Worm (Caenorhabditis elegans): ENCODE measurements around the gene Y54G2A.19.

Y54G2A.19 gene

DNA sequence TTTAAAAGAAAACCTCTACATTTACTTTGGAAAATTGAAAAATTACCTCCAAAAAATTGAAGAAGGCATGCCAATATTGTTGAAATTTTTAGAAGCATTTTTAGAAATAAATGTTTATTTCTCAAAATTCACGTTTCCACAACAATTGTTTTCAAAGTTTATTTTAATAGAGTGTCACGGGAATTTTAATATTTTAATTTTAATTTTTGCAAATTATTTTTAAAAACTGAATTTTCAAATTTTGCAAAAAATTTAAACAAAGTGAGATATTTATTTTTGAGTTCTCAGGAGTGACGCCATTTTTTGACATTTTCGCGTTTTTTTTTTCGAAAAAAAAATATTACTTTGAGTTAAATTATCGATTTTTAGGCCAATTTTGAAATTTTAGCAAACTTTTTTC lies 41.4 kb downstream of the Y54G2A.19 start, which contains the start of gene Y54G2A.49:
Gene Y54G2A.49, minus strand, starts transcription at position 101 of the 400 bp plus-strand sequence.
- TF ChIP-seq tbx-11 (GFP tag; IDR thresholded peaks at IDR 0.05), result no peak
- TF ChIP-seq flt-1 (GFP tag; IDR thresholded peaks at IDR 0.05), result no peak

DNA sequence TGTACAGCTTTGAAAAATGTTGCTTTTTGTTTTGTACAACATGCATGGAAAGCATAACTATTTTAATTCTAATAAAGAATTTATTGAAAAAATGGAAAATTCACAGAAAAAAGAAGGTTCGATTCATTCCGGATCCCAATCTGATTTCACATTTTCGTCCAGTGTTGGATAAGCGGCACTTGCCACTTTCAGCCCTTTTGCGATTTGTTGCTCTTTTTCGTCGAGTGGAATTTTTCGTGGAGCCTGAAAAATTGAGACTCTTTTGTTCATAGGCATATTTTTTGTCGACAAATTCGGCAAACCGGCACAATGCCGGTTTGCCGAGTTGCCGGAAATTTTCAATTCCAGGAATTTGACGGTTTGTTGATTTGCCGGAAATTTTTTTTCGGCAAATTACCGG lies 42.9 kb downstream of the Y54G2A.19 start:
- no peak for TF ChIP-seq sea-1 (GFP tag; conservative IDR thresholded peaks at IDR 0.05)
- no peak for TF ChIP-seq hmbx-1 (tag; optimal IDR thresholded peaks at IDR 0.05)
- TF ChIP-seq B0310.2 (tag; optimal IDR thresholded peaks at IDR 0.05), result no peak

DNA sequence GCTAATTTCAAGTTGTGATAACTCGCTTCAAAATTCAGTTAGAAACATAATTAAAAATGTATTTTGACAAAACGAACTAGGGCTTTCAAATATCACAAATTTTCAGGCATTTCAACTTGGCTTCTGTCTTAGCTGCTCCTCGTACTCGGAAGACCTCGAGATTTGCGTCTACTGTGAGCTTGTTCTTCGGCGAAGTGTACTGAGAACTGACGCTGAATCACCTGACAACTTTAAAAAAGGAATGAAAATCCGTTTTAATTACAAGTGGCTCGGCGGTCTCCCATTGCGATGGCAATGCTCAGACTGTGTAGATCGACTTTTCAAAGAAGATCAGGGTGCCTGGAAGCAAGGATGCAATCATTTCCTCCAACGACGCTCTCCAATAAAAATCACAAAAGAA lies 43.9 kb downstream of the Y54G2A.19 start, which contains the start of gene clec-85:
Gene clec-85, plus strand, starts transcription at position 301 of the 400 bp plus-strand sequence.
- TF ChIP-seq B0310.2 (tag; optimal IDR thresholded peaks at IDR 0.05), result no peak
- no peak for TF ChIP-seq ceh-36 (tag; optimal IDR thresholded peaks at IDR 0.05)
- no peak for TF ChIP-seq scrt-1 (GFP tag; IDR thresholded peaks at IDR 0.05)
- TF ChIP-seq ets-7 (tag; optimal IDR thresholded peaks at IDR 0.05), result no peak
- no peak for TF ChIP-seq hmbx-1 (tag; optimal IDR thresholded peaks at IDR 0.05)
- TF ChIP-seq F13C5.2 (tag; optimal IDR thresholded peaks at IDR 0.05), result no peak
- no peak for TF ChIP-seq hmg-4 (GFP tag; optimal IDR thresholded peaks at IDR 0.05)
- TF ChIP-seq tbx-37 (GFP tag; conservative IDR thresholded peaks at IDR 0.05), result no peak
- no peak for TF ChIP-seq pes-1 (GFP tag; IDR thresholded peaks at IDR 0.05)
- TF ChIP-seq ama-1 (optimal IDR thresholded peaks at IDR 0.05), result no peak
- TF ChIP-seq flt-1 (GFP tag; IDR thresholded peaks at IDR 0.05), result no peak
- TF ChIP-seq hnd-1 (tag; optimal IDR thresholded peaks at IDR 0.05), result no peak
- no peak for TF ChIP-seq aly-1 (tag; optimal IDR thresholded peaks at IDR 0.05)
- TF ChIP-seq tbx-11 (GFP tag; IDR thresholded peaks at IDR 0.05), result no peak
- TF ChIP-seq ceh-13 (GFP tag; optimal IDR thresholded peaks at IDR 0.05), result no peak
- TF ChIP-seq tra-4 (tag; optimal IDR thresholded peaks at IDR 0.05), result no peak
- no peak for TF ChIP-seq sea-1 (GFP tag; conservative IDR thresholded peaks at IDR 0.05)

DNA sequence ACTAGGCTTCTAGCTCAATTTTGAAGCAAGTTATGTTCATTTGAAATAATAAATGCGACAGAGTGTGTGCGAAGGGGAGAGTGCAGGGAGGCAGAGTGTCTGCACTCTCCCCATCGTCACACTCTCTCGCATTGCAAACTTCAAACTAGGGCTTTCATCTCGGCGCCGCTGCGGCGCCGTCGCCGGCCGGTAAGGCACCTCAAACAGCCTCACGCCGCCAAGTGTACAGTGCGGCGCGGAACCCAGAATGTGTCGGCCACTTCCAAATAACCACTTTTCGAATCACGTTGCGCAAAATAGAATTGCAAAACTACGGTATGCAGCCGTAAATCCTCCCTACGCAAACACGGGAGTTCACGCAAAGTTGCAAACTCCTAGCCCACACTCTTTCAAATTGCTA lies 45.3 kb downstream of the Y54G2A.19 start:
- TF ChIP-seq sea-1 (GFP tag; conservative IDR thresholded peaks at IDR 0.05), result no peak
- no peak for TF ChIP-seq ama-1 (optimal IDR thresholded peaks at IDR 0.05)
- no peak for TF ChIP-seq tbx-37 (GFP tag; conservative IDR thresholded peaks at IDR 0.05)

DNA sequence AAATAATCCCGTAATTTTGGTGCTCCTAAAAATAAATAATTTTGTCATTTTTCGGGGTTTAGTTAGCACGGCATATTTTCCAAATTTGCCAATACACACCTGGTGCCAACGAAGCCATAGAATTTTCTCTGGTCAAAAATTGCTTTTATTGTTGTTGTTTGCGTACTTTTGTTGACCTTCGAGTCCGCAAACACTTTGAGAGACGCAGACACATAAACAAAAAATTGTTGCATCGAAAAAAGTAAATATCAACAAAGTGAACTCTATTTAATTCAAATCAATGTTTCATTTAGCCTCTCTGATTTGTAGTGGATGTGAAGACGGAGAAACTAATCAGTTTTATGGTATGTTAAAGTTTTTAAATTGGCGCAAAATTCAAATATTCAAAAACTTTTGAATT lies 48.3 kb downstream of the Y54G2A.19 start, which contains the start of gene Y54G2A.40:
Gene Y54G2A.40, plus strand, starts transcription at position 213 of the 400 bp plus-strand sequence.
- TF ChIP-seq tbx-37 (GFP tag; conservative IDR thresholded peaks at IDR 0.05), result no peak
- no peak for TF ChIP-seq flt-1 (GFP tag; IDR thresholded peaks at IDR 0.05)
- TF ChIP-seq hnd-1 (tag; optimal IDR thresholded peaks at IDR 0.05), result no peak
- TF ChIP-seq ceh-13 (GFP tag; optimal IDR thresholded peaks at IDR 0.05), result no peak
- no peak for TF ChIP-seq ets-7 (tag; optimal IDR thresholded peaks at IDR 0.05)
- no peak for TF ChIP-seq ceh-36 (tag; optimal IDR thresholded peaks at IDR 0.05)
- no peak for TF ChIP-seq pes-1 (GFP tag; IDR thresholded peaks at IDR 0.05)
- TF ChIP-seq ama-1 (optimal IDR thresholded peaks at IDR 0.05), result no peak
- no peak for TF ChIP-seq hmbx-1 (tag; optimal IDR thresholded peaks at IDR 0.05)
- TF ChIP-seq aly-1 (tag; optimal IDR thresholded peaks at IDR 0.05), result no peak
- TF ChIP-seq tbx-11 (GFP tag; IDR thresholded peaks at IDR 0.05), result no peak
- no peak for TF ChIP-seq sea-1 (GFP tag; conservative IDR thresholded peaks at IDR 0.05)
- no peak for TF ChIP-seq tra-4 (tag; optimal IDR thresholded peaks at IDR 0.05)
- TF ChIP-seq hmg-4 (GFP tag; optimal IDR thresholded peaks at IDR 0.05), result no peak
- no peak for TF ChIP-seq F13C5.2 (tag; optimal IDR thresholded peaks at IDR 0.05)
- TF ChIP-seq B0310.2 (tag; optimal IDR thresholded peaks at IDR 0.05), result no peak
- TF ChIP-seq scrt-1 (GFP tag; IDR thresholded peaks at IDR 0.05), result no peak

DNA sequence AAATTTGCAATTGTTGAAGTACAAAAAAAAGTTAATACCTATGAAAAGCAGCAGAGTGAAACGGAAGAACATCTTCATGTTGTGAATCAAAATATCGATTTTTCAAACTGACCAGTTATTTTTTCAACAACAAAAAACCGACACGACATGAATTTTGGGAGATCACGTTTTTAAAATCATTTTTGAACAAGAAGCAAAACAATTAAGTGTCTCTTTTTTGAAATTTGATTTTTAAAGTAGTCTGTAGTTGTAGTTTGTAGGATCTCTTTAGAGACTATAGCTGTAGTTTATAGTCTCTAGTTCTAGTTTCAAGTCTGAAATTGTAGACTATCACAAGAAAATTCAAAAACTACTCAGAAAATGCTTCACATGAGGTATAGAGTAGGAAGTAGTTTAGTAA lies 50.6 kb downstream of the Y54G2A.19 start, which contains the start of gene Y54G2A.15:
Gene Y54G2A.15, minus strand, starts transcription at position 101 of the 400 bp plus-strand sequence.
- TF ChIP-seq tbx-11 (GFP tag; IDR thresholded peaks at IDR 0.05) (no peak), B0310.2 (tag; optimal IDR thresholded peaks at IDR 0.05) (no peak), scrt-1 (GFP tag; IDR thresholded peaks at IDR 0.05) (no peak), aly-1 (tag; optimal IDR thresholded peaks at IDR 0.05) (no peak), hmg-4 (GFP tag; optimal IDR thresholded peaks at IDR 0.05) (no peak), tbx-37 (GFP tag; conservative IDR thresholded peaks at IDR 0.05) (no peak), hnd-1 (tag; optimal IDR thresholded peaks at IDR 0.05) (no peak), tra-4 (tag; optimal IDR thresholded peaks at IDR 0.05) (no peak), F13C5.2 (tag; optimal IDR thresholded peaks at IDR 0.05) (no peak), flt-1 (GFP tag; IDR thresholded peaks at IDR 0.05) (no peak), ceh-13 (GFP tag; optimal IDR thresholded peaks at IDR 0.05) (no peak), ets-7 (tag; optimal IDR thresholded peaks at IDR 0.05) (no peak), ceh-36 (tag; optimal IDR thresholded peaks at IDR 0.05) (no peak), pes-1 (GFP tag; IDR thresholded peaks at IDR 0.05) (no peak), hmbx-1 (tag; optimal IDR thresholded peaks at IDR 0.05) (no peak), ama-1 (optimal IDR thresholded peaks at IDR 0.05) (no peak), sea-1 (GFP tag; conservative IDR thresholded peaks at IDR 0.05) (no peak)

Measured in whole organism, early embryonic.